Worm (Caenorhabditis elegans) whole organism, late embryonic: ENCODE data around the gene wdfy-2.

Experiments
- Y22D7AL.16 ChIP-seq: sonication (generic microtip); optimal IDR thresholded peaks from 2 replicates; lab custom pipeline; 2016; ENCODE audit warnings: missing genetic modification characterization, missing compliant biosample characterization
- ahr-1 ChIP-seq: sonication (generic microtip); optimal IDR thresholded peaks from 2 replicates; lab custom pipeline; 2016; ENCODE audit warnings: missing genetic modification characterization, missing compliant biosample characterization
- ama-1 ChIP-seq: fragments of 150-350 bp; optimal IDR thresholded peaks from 2 replicates; lab custom pipeline; 2014
- ceh-19 ChIP-seq: fragments of 200-800 bp; sonication (Bioruptor generic); optimal IDR thresholded peaks from 2 replicates; lab custom pipeline; 2018; ENCODE audit warnings: mild to moderate bottlenecking, missing genetic modification characterization, missing compliant biosample characterization
- ceh-24 ChIP-seq: sonication (generic microtip); optimal IDR thresholded peaks from 2 replicates; lab custom pipeline; 2016; ENCODE audit warnings: mild to moderate bottlenecking, missing genetic modification characterization, missing compliant biosample characterization
- ceh-31 ChIP-seq: sonication (generic microtip); optimal IDR thresholded peaks from 2 replicates; lab custom pipeline; 2016; ENCODE audit warnings: missing genetic modification characterization, missing compliant biosample characterization
- ceh-48 ChIP-seq: sonication (generic microtip); optimal IDR thresholded peaks from 2 replicates; lab custom pipeline; 2016; ENCODE audit warnings: missing genetic modification characterization, inconsistent platforms, missing compliant biosample characterization
- ceh-9 ChIP-seq: sonication (generic microtip); optimal IDR thresholded peaks from 2 replicates; lab custom pipeline; 2016; ENCODE audit warnings: mild to moderate bottlenecking, missing genetic modification characterization, inconsistent platforms, missing compliant biosample characterization
- che-1 ChIP-seq: sonication (generic microtip); optimal IDR thresholded peaks from 2 replicates; lab custom pipeline; 2016; ENCODE audit warnings: mild to moderate bottlenecking, missing genetic modification characterization, missing compliant biosample characterization
- elt-2 ChIP-seq: sonication (generic microtip); optimal IDR thresholded peaks from 2 replicates; lab custom pipeline; 2016; ENCODE audit warnings: missing genetic modification reagents, missing genetic modification characterization, missing compliant biosample characterization
- eyg-1 ChIP-seq: sonication (generic microtip); optimal IDR thresholded peaks from 2 replicates; lab custom pipeline; 2016; ENCODE audit warnings: missing genotype, missing genetic modification characterization, missing compliant biosample characterization
- hlh-13 ChIP-seq: fragments of 200-800 bp; sonication (Bioruptor generic); optimal IDR thresholded peaks from 2 replicates; lab custom pipeline; 2018; ENCODE audit warnings: mild to moderate bottlenecking, missing genetic modification characterization, missing compliant biosample characterization
- hlh-15 ChIP-seq: sonication (generic microtip); optimal IDR thresholded peaks from 2 replicates; lab custom pipeline; 2016; ENCODE audit warnings: missing genetic modification characterization, missing compliant biosample characterization
- hlh-6 ChIP-seq: sonication (generic microtip); optimal IDR thresholded peaks from 2 replicates; lab custom pipeline; 2016; ENCODE audit warnings: missing genotype, missing genetic modification characterization, missing compliant biosample characterization
- nfya-1 ChIP-seq: sonication (generic microtip); optimal IDR thresholded peaks from 2 replicates; lab custom pipeline; 2017; ENCODE audit warnings: missing genetic modification characterization, mild to moderate bottlenecking, missing compliant biosample characterization, antibody characterized with exemption, moderate library complexity
- nhr-11 ChIP-seq: fragments of 150-350 bp; optimal IDR thresholded peaks from 2 replicates; lab custom pipeline; 2014; ENCODE audit warnings: missing biosample characterization, missing genetic modification characterization
- npax-4 ChIP-seq: sonication (generic microtip); optimal IDR thresholded peaks from 2 replicates; lab custom pipeline; 2016; ENCODE audit warnings: missing genetic modification characterization, missing compliant biosample characterization
- pag-3 ChIP-seq: sonication (generic microtip); optimal IDR thresholded peaks from 2 replicates; lab custom pipeline; 2016; ENCODE audit warnings: missing compliant biosample characterization, missing genetic modification characterization, borderline replicate concordance
- pat-9 ChIP-seq: fragments of 200-800 bp; sonication (Bioruptor generic); optimal IDR thresholded peaks from 2 replicates; lab custom pipeline; 2018; ENCODE audit warnings: mild to moderate bottlenecking, missing genetic modification characterization, moderate library complexity, missing compliant biosample characterization
- pha-4 ChIP-seq: fragments of 150-350 bp; optimal IDR thresholded peaks from 2 replicates; lab custom pipeline; 2018; ENCODE audit warnings: missing biosample characterization, missing genetic modification reagents, missing genetic modification characterization
- pqm-1 ChIP-seq: sonication (generic microtip); optimal IDR thresholded peaks from 2 replicates; lab custom pipeline; 2016; ENCODE audit warnings: missing genetic modification characterization, missing compliant biosample characterization
- rnt-1 ChIP-seq: sonication (generic microtip); optimal IDR thresholded peaks from 2 replicates; lab custom pipeline; 2016; ENCODE audit warnings: missing genetic modification characterization, missing compliant biosample characterization
- sdc-2 ChIP-seq: sonication (generic microtip); optimal IDR thresholded peaks from 2 replicates; lab custom pipeline; 2016; ENCODE audit warnings: missing genotype, missing genetic modification characterization, missing compliant biosample characterization
- sox-2 ChIP-seq: fragments of 200-800 bp; sonication (Bioruptor generic); IDR thresholded peaks from 2 replicates; pipeline ENCODE4 v1.3.6; 2022; ENCODE audit warnings: missing genetic modification reagents, missing genetic modification characterization, missing compliant biosample characterization
- syd-9 ChIP-seq: sonication (generic microtip); optimal IDR thresholded peaks from 2 replicates; lab custom pipeline; 2016; ENCODE audit warnings: mild to moderate bottlenecking, missing genetic modification characterization, moderate library complexity, missing compliant biosample characterization
- tbx-2 ChIP-seq: sonication (generic microtip); optimal IDR thresholded peaks from 2 replicates; lab custom pipeline; 2016; ENCODE audit warnings: missing genetic modification characterization, missing compliant biosample characterization
- unc-3 ChIP-seq, 2 experiments: fragments of 200-800 bp in 1 of 2; sonication (Bioruptor generic) in 1 of 2; sonication (generic microtip) in 1 of 2; conservative IDR thresholded peaks in 1 of 2; optimal IDR thresholded peaks in 1 of 2; 2 replicates each; pipeline versions ENCODE4 v1.3.6 to Lab custom; 2016 to 2022; ENCODE audit warnings: missing compliant biosample characterization in 2 of 2, missing genetic modification characterization in 2 of 2, missing genetic modification reagents in 1 of 2
- unc-55 ChIP-seq: sonication (generic microtip); optimal IDR thresholded peaks from 2 replicates; lab custom pipeline; 2017; ENCODE audit warnings: missing biosample characterization, missing genetic modification reagents, missing genetic modification characterization
- zip-5 ChIP-seq: sonication (generic microtip); optimal IDR thresholded peaks from 2 replicates; lab custom pipeline; 2016; ENCODE audit warnings: missing genetic modification characterization, missing compliant biosample characterization
- ztf-16 ChIP-seq: sonication (generic microtip); optimal IDR thresholded peaks from 2 replicates; lab custom pipeline; 2017; ENCODE audit warnings: missing genetic modification characterization, missing compliant biosample characterization

Gene wdfy-2

DNA sequence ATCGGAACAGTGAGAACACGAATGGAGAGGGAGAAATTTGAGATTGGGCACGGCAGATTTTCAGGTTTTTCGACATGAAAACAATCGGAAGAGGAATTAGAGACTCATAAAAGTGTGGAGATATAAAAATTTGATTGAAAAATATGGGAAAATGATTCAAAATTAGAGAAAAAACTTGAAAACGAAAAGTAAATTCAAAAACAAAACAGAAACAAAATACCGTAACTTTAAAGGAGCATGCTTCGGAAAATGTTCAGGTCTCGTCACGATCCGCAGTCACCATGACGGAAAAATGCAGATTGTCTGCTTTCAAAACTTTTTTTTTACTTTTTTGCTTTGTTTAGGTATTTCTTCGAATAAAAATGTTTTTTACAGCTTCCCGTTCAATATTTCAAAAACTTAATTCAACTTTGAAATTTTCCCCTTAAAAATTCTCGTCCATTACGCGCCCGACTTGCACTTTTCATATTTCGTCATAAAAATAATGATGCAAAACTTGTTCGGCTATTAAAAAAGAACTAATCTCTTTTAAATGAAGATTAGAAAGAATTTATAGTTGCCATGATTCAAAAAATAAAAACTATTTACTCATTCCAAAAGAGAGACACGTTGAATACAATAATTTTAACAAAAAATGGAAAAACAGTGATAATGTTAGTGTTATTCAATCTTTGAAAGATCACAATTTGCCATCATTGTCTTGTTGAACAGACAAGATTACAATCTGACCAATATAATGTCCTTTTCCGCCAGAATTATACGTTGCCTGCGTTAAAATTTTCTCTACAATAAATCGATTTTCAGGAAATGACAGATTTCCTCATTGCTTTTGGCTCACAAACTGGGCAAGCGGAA, 34.3 kb upstream of the wdfy-2 start, which contains the start of gene mtrr-1:
Gene mtrr-1 (plus strand): TSS at position 805 of the 855 bp plus-strand sequence.
- TF ChIP-seq tbx-2 (tag; lab: Kevin White, UChicago) = no peak
- TF ChIP-seq ama-1 = peak; percentile 64

DNA sequence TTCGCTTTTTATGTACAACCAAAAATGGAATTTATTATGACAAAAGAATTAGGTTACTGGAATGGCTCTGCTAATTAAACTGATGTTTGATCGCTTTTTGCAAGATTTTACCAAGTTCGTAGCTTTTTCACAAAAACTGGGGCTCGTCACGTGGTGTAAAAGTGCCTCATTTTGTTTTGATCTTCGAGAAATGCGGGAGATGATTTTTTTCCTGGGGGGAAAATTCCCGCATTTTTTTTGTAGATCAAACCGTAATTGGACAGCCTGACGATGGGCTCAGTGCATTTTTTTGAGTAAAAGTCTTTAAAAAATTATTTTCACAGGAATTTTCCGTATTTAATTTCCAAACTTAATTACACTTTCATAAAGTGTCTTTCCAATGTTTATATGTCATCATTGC, 30.5 kb upstream of the wdfy-2 start:
- TF ChIP-seq ceh-48 (tag; lab: Kevin White, UChicago) = no peak
- no peak for TF ChIP-seq eyg-1 (tag; lab: Kevin White, UChicago)
- no peak for TF ChIP-seq pqm-1 (tag; lab: Kevin White, UChicago)
- no peak for TF ChIP-seq nfya-1 (tag; lab: Kevin White, UChicago)
- no peak for TF ChIP-seq nhr-11 (tag; lab: Kevin White, UChicago)
- no peak for TF ChIP-seq pag-3

DNA sequence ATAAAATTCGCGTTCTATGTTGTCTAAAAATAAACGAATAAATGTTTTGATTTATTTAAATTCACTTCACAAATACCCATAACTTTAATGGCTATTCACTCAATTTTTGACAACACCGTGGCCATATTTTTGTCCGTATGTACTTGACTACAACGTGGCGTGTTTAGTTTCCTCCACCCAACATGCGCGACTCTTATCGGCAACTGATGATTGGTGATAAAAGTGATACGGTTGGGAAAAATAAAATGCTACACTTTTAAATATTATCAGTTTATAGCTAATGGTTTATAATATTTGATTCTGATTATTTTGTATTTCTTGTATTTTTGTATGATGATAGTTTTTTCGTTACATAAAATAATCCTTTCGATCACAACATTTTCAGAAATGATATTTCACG, 28.0 kb upstream of the wdfy-2 start, which contains the start of gene acs-7:
Gene acs-7 (plus strand): TSS at position 386 of the 400 bp plus-strand sequence.
- no peak for TF ChIP-seq ztf-16 (tag; lab: Kevin White, UChicago)
- peak; percentile 94 for TF ChIP-seq elt-2 (tag; lab: Kevin White, UChicago)
- no peak for TF ChIP-seq pat-9 (tag; lab: Kevin White, UChicago)
- no peak for TF ChIP-seq hlh-15 (tag; lab: Kevin White, UChicago)
- no peak for TF ChIP-seq rnt-1 (tag; lab: Kevin White, UChicago)
- TF ChIP-seq ahr-1 (tag; lab: Kevin White, UChicago) = no peak
- TF ChIP-seq zip-5 (tag; lab: Kevin White, UChicago) = no peak
- TF ChIP-seq hlh-6 = no peak

DNA sequence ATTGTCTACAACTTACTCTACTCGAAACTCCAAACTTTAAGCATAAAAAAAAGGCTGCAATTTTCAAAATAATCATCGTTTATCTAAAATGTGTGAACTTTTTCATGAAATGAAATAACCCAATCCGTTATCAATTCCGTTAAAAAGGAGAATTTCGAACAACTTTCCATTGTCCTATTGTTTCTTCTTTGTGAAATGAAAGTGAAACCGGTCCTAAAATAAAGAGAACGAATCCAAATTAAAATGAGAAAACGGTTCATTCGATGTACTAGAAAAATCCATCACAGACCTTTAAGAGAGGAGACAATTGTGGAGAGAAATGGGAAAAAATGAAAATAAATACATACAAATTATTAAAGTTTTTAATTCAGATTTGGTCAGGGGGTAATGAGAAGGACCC, 24.0 kb upstream of the wdfy-2 start, which contains the start of gene C01G6.9:
Gene C01G6.9 (minus strand): TSS at position 141 of the 400 bp plus-strand sequence.
- no peak for TF ChIP-seq ztf-16 (tag; lab: Kevin White, UChicago)
- TF ChIP-seq ceh-19 (GFP tag; lab: Kevin White, UChicago) = no peak
- no peak for TF ChIP-seq unc-3 (GFP tag; conservative IDR thresholded peaks at IDR 0.05; lab: Robert Waterston, UW)
- TF ChIP-seq unc-3 (tag; optimal IDR thresholded peaks at IDR 0.05; lab: Kevin White, UChicago) = no peak
- TF ChIP-seq ceh-31 (tag; lab: Kevin White, UChicago) = no peak
- no peak for TF ChIP-seq hlh-13 (GFP tag; lab: Kevin White, UChicago)
- TF ChIP-seq elt-2 (tag; lab: Kevin White, UChicago) = no peak
- no peak for TF ChIP-seq ceh-9 (tag; lab: Kevin White, UChicago)
- no peak for TF ChIP-seq npax-4 (tag; lab: Kevin White, UChicago)
- TF ChIP-seq ceh-48 (tag; lab: Kevin White, UChicago) = no peak

DNA sequence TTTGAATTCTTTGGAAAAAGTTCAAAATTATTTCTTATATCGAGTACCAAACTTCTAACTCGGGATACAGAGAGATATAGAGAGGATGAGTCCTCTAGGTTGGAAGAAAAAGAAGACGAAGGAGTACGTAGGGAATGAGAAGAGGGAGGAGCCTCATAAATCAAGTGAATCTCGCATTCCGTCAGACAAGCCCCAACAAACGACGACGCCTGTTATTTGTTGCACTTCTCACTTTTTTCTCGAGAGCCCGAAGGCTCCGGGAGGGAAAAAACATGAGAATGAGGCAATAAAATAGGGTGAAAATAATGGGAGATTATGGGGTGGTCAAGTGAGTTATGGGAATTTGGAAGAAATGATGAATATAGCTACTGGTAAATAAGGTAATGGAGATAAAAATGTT, 20.0 kb upstream of the wdfy-2 start:
- TF ChIP-seq pha-4 (tag; lab: Kevin White, UChicago) (no peak), ama-1 (no peak), ceh-31 (tag; lab: Kevin White, UChicago) (no peak), zip-5 (tag; lab: Kevin White, UChicago) (no peak), unc-55 (GFP tag; lab: Kevin White, UChicago) (peak; percentile 45)

DNA sequence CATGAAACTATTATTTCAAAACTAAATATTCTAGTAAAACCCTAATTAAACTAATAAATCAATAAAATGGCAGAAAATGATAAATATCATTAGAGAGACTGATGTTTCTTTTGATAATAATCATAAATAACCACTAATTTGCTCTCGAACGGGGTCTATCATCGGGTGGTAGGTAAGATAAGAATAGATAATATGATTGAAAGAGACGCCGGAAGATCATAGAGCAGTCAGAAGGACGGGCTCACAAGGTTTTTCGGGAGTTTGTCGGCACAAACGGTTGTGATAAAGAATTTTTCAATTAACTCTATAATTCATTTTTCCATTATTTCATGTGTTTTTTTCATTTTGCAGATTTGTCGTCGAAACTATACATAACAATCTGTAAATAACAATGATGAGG, 18.6 kb upstream of the wdfy-2 start:
- no peak for TF ChIP-seq sdc-2 (tag; lab: Kevin White, UChicago)
- TF ChIP-seq unc-55 (GFP tag; lab: Kevin White, UChicago) = peak; percentile 13
- peak; percentile 90 for TF ChIP-seq elt-2 (tag; lab: Kevin White, UChicago)
- no peak for TF ChIP-seq syd-9 (tag; lab: Kevin White, UChicago)

DNA sequence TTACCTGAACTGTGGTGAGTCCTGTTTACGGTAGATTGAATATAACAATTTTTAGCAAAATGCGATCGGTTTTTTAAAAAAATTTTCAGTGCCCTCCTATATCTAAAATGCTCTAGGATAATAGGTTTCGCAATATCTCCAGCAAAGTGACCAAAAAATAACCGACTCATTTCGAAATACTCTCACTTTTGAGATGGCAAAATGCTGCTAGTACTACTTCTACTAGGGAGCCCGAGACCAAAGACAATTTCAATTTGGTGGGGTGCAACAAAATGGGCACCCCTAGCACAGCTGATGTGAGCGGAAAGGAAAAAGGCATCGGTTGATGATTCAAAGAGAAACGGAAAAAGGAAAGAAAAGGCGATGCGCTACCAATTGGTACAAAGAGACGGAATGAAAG, 16.1 kb upstream of the wdfy-2 start:
- no peak for TF ChIP-seq ama-1
- no peak for TF ChIP-seq ceh-24 (tag; lab: Kevin White, UChicago)
- TF ChIP-seq zip-5 (tag; lab: Kevin White, UChicago) = no peak
- no peak for TF ChIP-seq che-1 (tag; lab: Kevin White, UChicago)
- TF ChIP-seq unc-55 (GFP tag; lab: Kevin White, UChicago) = no peak
- TF ChIP-seq pag-3 = no peak
- TF ChIP-seq ceh-9 (tag; lab: Kevin White, UChicago) = no peak
- TF ChIP-seq hlh-13 (GFP tag; lab: Kevin White, UChicago) = no peak
- TF ChIP-seq sox-2 = no peak
- TF ChIP-seq Y22D7AL.16 (tag; lab: Kevin White, UChicago) = no peak
